Fruit fly (Drosophila melanogaster) whole organism, wandering third instar larva: ENCODE measurements around the gene CG1640.

Source experiments
- Abd-B ChIP-seq: fragments of >200 bp; optimal IDR thresholded peaks from 2 replicates; lab custom pipeline; 2017; ENCODE audit warnings: missing biosample characterization, missing genetic modification characterization
- CG9705 ChIP-seq: fragments of 200-800 bp; sonication (Bioruptor generic); optimal IDR thresholded peaks from 2 replicates; lab custom pipeline; 2018; ENCODE audit warnings: missing biosample characterization, mild to moderate bottlenecking, missing genetic modification characterization
- CrebA ChIP-seq: fragments of 200-800 bp; sonication (Bioruptor generic); optimal IDR thresholded peaks from 2 replicates; lab custom pipeline; 2016; ENCODE audit warnings: missing biosample characterization, mild to moderate bottlenecking, missing genetic modification characterization, borderline replicate concordance
- Dfd ChIP-seq: fragments of >200 bp; optimal IDR thresholded peaks from 2 replicates; lab custom pipeline; 2017; ENCODE audit warnings: missing biosample characterization, missing genetic modification characterization
- Dif ChIP-seq: fragments of 200-275, 200-300 bp; sonication (Bioruptor generic); optimal IDR thresholded peaks from 2 replicates; lab custom pipeline; 2018; ENCODE audit warnings: missing biosample characterization, missing genetic modification characterization; ENCODE audit not compliant: partially characterized antibody
- GATAd ChIP-seq: sonication (Bioruptor generic); optimal IDR thresholded peaks from 2 replicates; lab custom pipeline; 2016; ENCODE audit warnings: missing biosample characterization, missing genetic modification characterization
- HLH106 ChIP-seq: fragments of 200-800 bp; optimal IDR thresholded peaks from 3 replicates; lab custom pipeline; 2019; ENCODE audit warnings: missing biosample characterization, mild to moderate bottlenecking, missing genetic modification characterization, moderate library complexity
- Hnf4 ChIP-seq: fragments of 200-800 bp; sonication (Bioruptor generic); optimal IDR thresholded peaks from 2 replicates; lab custom pipeline; 2016; ENCODE audit warnings: missing biosample characterization, mild to moderate bottlenecking, missing genetic modification characterization
- Hr78 ChIP-seq: fragments of >200 bp; optimal IDR thresholded peaks from 2 replicates; lab custom pipeline; 2017; ENCODE audit warnings: missing biosample characterization, missing genetic modification characterization
- Hr83 ChIP-seq: fragments of 200-300 bp; sonication (Bioruptor generic); optimal IDR thresholded peaks from 2 replicates; lab custom pipeline; 2016; ENCODE audit warnings: missing biosample characterization, mild to moderate bottlenecking, missing genetic modification characterization, moderate library complexity; ENCODE audit not compliant: poor library complexity, severe bottlenecking
- Jra ChIP-seq: sonication (Bioruptor generic); optimal IDR thresholded peaks from 2 replicates; lab custom pipeline; 2016; ENCODE audit warnings: missing biosample characterization, missing genetic modification characterization
- Mio ChIP-seq: sonication (Bioruptor generic); optimal IDR thresholded peaks from 2 replicates; lab custom pipeline; 2016; ENCODE audit warnings: missing biosample characterization, missing genetic modification characterization
- Myc ChIP-seq: fragments of >200 bp; optimal IDR thresholded peaks from 2 replicates; lab custom pipeline; 2017
- N ChIP-seq: fragments of >200 bp; optimal IDR thresholded peaks from 2 replicates; lab custom pipeline; 2018; ENCODE audit warnings: missing biosample characterization, missing external identifiers, missing genetic modification characterization
- OdsH ChIP-seq: fragments of 200-800 bp; sonication (Bioruptor generic); optimal IDR thresholded peaks from 2 replicates; lab custom pipeline; 2016; ENCODE audit warnings: missing biosample characterization, mild to moderate bottlenecking, missing genetic modification characterization
- Rel ChIP-seq, 2 experiments: fragments of 200-800 bp; sonication (Bioruptor generic) in 1 of 2; optimal IDR thresholded peaks; 2 replicates in 1 of 2; 3 replicates in 1 of 2; lab custom pipeline; 2016 to 2019; ENCODE audit warnings: mild to moderate bottlenecking in 2 of 2, missing biosample characterization in 2 of 2, missing genetic modification characterization in 2 of 2, moderate library complexity in 1 of 2
- Sp1 ChIP-seq: fragments of 200-800 bp; sonication (Bioruptor generic); optimal IDR thresholded peaks from 3 replicates; lab custom pipeline; 2019; ENCODE audit warnings: missing biosample characterization, mild to moderate bottlenecking, missing genetic modification characterization, moderate library complexity
- Vsx2 ChIP-seq: fragments of 200-300, 225-300 bp; sonication (Bioruptor generic); optimal IDR thresholded peaks from 2 replicates; lab custom pipeline; 2018; ENCODE audit warnings: missing biosample characterization, missing genetic modification characterization; ENCODE audit not compliant: partially characterized antibody
- br ChIP-seq: fragments of 200-800 bp; sonication (Bioruptor generic); optimal IDR thresholded peaks from 2 replicates; lab custom pipeline; 2016; ENCODE audit warnings: missing biosample characterization, missing genetic modification characterization
- brk ChIP-seq: fragments of 200-800 bp; sonication (Bioruptor generic); optimal IDR thresholded peaks from 2 replicates; lab custom pipeline; 2016; ENCODE audit warnings: missing biosample characterization, mild to moderate bottlenecking, missing genetic modification characterization
- dl ChIP-seq, 2 experiments: fragments of 175-275, 200-275 bp in 1 of 2; fragments of 200-275 bp in 1 of 2; sonication (Bioruptor generic); optimal IDR thresholded peaks; lab custom pipeline; 2018; ENCODE audit warnings: mild to moderate bottlenecking in 2 of 2, missing biosample characterization in 2 of 2, missing genetic modification characterization in 2 of 2, moderate library complexity in 2 of 2; ENCODE audit not compliant: partially characterized antibody in 2 of 2, insufficient read depth in 1 of 2
- dmrt93B ChIP-seq: fragments of 200-800 bp; sonication (Bioruptor generic); optimal IDR thresholded peaks from 2 replicates; lab custom pipeline; 2018; ENCODE audit warnings: missing biosample characterization, mild to moderate bottlenecking, missing genetic modification characterization
- dsf ChIP-seq: sonication (Bioruptor generic); optimal IDR thresholded peaks from 2 replicates; lab custom pipeline; 2016; ENCODE audit warnings: missing biosample characterization, missing genetic modification characterization, borderline replicate concordance
- ey ChIP-seq: fragments of 200-800 bp; sonication (Bioruptor generic); optimal IDR thresholded peaks from 2 replicates; lab custom pipeline; 2016; ENCODE audit warnings: missing biosample characterization, missing genetic modification characterization
- foxo ChIP-seq, 2 experiments: fragments of 200-800 bp; sonication (Bioruptor generic); optimal IDR thresholded peaks; 2 replicates in 1 of 2; 3 replicates in 1 of 2; lab custom pipeline; 2016 to 2017; ENCODE audit warnings: missing biosample characterization in 2 of 2, missing genetic modification characterization in 2 of 2
- fru ChIP-seq: fragments of 200-800 bp; sonication (Bioruptor generic); optimal IDR thresholded peaks from 3 replicates; lab custom pipeline; 2016; ENCODE audit warnings: missing biosample characterization, mild to moderate bottlenecking, missing genetic modification characterization
- h ChIP-seq: fragments of 200-800 bp; sonication (Bioruptor generic); optimal IDR thresholded peaks from 3 replicates; lab custom pipeline; 2016; ENCODE audit warnings: missing biosample characterization, mild to moderate bottlenecking, missing genetic modification characterization
- jim ChIP-seq: fragments of 175-275, 200-325 bp; sonication (Bioruptor generic); optimal IDR thresholded peaks from 2 replicates; lab custom pipeline; 2016; ENCODE audit warnings: missing biosample characterization, mild to moderate bottlenecking, missing genetic modification characterization
- psq ChIP-seq: fragments of 200-800 bp; sonication (Bioruptor generic); optimal IDR thresholded peaks from 3 replicates; lab custom pipeline; 2017; ENCODE audit warnings: missing biosample characterization, mild to moderate bottlenecking, missing genetic modification characterization, moderate library complexity
- rgr ChIP-seq: fragments of 200-800 bp; sonication (Bioruptor generic); optimal IDR thresholded peaks from 3 replicates; lab custom pipeline; 2016; ENCODE audit warnings: missing biosample characterization, mild to moderate bottlenecking, missing genetic modification characterization
- sage ChIP-seq: fragments of 200-800 bp; sonication (Bioruptor generic); optimal IDR thresholded peaks from 2 replicates; lab custom pipeline; 2016; ENCODE audit warnings: missing biosample characterization, mild to moderate bottlenecking, missing genetic modification characterization
- sv ChIP-seq: fragments of 200-800 bp; sonication (Bioruptor generic); optimal IDR thresholded peaks from 3 replicates; lab custom pipeline; 2016; ENCODE audit warnings: missing biosample characterization, missing genetic modification characterization
- tai ChIP-seq: sonication (Bioruptor generic); optimal IDR thresholded peaks from 2 replicates; lab custom pipeline; 2016; ENCODE audit warnings: missing biosample characterization, missing genetic modification characterization
- usp ChIP-seq: fragments of >200 bp; optimal IDR thresholded peaks from 2 replicates; lab custom pipeline; 2017; ENCODE audit warnings: missing biosample characterization, missing genetic modification characterization
- woc ChIP-seq: sonication (Bioruptor generic); optimal IDR thresholded peaks from 2 replicates; lab custom pipeline; 2016; ENCODE audit warnings: missing biosample characterization, mild to moderate bottlenecking, missing genetic modification characterization

Gene CG1640

DNA sequence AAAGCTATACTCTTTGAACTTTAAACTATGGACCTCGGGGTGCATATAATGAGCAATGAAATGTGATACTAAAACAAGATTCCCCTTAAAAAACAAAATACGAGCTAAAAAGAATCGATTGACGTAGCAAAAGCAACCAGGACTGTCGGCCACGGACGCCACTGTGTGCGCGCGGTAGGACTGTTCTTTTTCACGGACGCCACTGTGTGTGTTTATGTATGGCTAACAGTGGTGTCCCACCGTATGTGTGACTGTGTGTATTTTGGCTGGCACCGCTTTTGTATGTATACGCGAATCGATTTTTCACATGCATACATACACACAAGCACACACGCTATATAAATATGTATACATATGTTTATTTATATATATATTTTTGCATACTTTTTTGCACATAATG is 13.4 kb downstream of the CG1640 start (continued):
- TF ChIP-seq Rel (GFP tag; optimal IDR thresholded peaks at IDR 0.05; lab: Kevin White, UChicago) (no peak), Rel (tag; optimal IDR thresholded peaks at IDR 0.05; lab: Kevin White, UChicago) (peak; percentile 44), Hr83 (GFP tag; lab: Kevin White, UChicago) (peak; percentile 86), usp (GFP tag; lab: Kevin White, UChicago) (no peak), N (no peak), Sp1 (GFP tag; lab: Kevin White, UChicago) (peak; percentile 5), Hr78 (no peak), h (GFP tag; lab: Kevin White, UChicago) (peak; percentile 63), Dif (GFP tag; lab: Kevin White, UChicago) (no peak), Hnf4 (GFP tag; lab: Kevin White, UChicago) (peak; percentile 87), CrebA (GFP tag; lab: Kevin White, UChicago) (no peak)

dm6 chrX:13384177-13384576 is 13.8 kb downstream of the CG1640 start:
- TF ChIP-seq GATAd (GFP tag; lab: Kevin White, UChicago) (no peak), Dfd (GFP tag; lab: Kevin White, UChicago) (peak; percentile 90)
- TF ChIP-seq, all 38 proteins: peak for 1

- TF ChIP-seq brk (GFP tag; lab: Kevin White, UChicago) = peak; percentile 60
- TF ChIP-seq rgr (GFP tag; lab: Kevin White, UChicago) = peak; percentile 62
- peak; percentile 45 for TF ChIP-seq psq (GFP tag; lab: Kevin White, UChicago)
- peak; percentile 7 for TF ChIP-seq br (GFP tag; lab: Kevin White, UChicago)
- peak; percentile 69 for TF ChIP-seq Jra
- peak; percentile 68 for TF ChIP-seq Hnf4 (GFP tag; lab: Kevin White, UChicago)
- TF ChIP-seq CrebA (GFP tag; lab: Kevin White, UChicago) = no peak
- no peak for TF ChIP-seq Dif (GFP tag; lab: Kevin White, UChicago)
- TF ChIP-seq fru (GFP tag; lab: Kevin White, UChicago) = peak; percentile 38
- no peak for TF ChIP-seq usp (GFP tag; lab: Kevin White, UChicago)
- peak; percentile 47 for TF ChIP-seq tai (GFP tag; lab: Kevin White, UChicago)
- TF ChIP-seq woc (GFP tag; lab: Kevin White, UChicago) = peak; percentile 39
- no peak for TF ChIP-seq Vsx2 (GFP tag; lab: Kevin White, UChicago)
- no peak for TF ChIP-seq Dfd (GFP tag; lab: Kevin White, UChicago)
- peak; percentile 49 for TF ChIP-seq dmrt93B (GFP tag; lab: Kevin White, UChicago)
- peak in 1 of 2 experiments; percentile 67 for TF ChIP-seq foxo (GFP tag; optimal IDR thresholded peaks at IDR 0.05; lab: Kevin White, UChicago)
- peak; percentile 35 for TF ChIP-seq OdsH (GFP tag; lab: Kevin White, UChicago)
- peak; percentile 59 for TF ChIP-seq HLH106 (tag; lab: Kevin White, UChicago)
- peak; percentile 45 for TF ChIP-seq Hr83 (GFP tag; lab: Kevin White, UChicago)
- no peak for TF ChIP-seq GATAd (GFP tag; lab: Kevin White, UChicago)
- TF ChIP-seq h (GFP tag; lab: Kevin White, UChicago) = peak; percentile 63
- TF ChIP-seq Abd-B = no peak
- peak; percentile 26 for TF ChIP-seq Myc
- peak; percentile 57 for TF ChIP-seq sage (GFP tag; lab: Kevin White, UChicago)
- TF ChIP-seq ey (GFP tag; lab: Kevin White, UChicago) = peak; percentile 15
- TF ChIP-seq Sp1 (GFP tag; lab: Kevin White, UChicago) = peak; percentile 57
- peak; percentile 55 for TF ChIP-seq CG9705 (GFP tag; lab: Kevin White, UChicago)
- peak; percentile 42 for TF ChIP-seq sv (GFP tag; lab: Kevin White, UChicago)
- no peak for TF ChIP-seq Rel (GFP tag; optimal IDR thresholded peaks at IDR 0.05; lab: Kevin White, UChicago)
- TF ChIP-seq Rel (tag; optimal IDR thresholded peaks at IDR 0.05; lab: Kevin White, UChicago) = peak; percentile 39
Observed at dm6 chrX:13384583-13385342, 14.4 kb downstream of the CG1640 start, which contains the start of the genes Rbp1-like and Tim9a. Rbp1-like (minus strand) TSS chrX:13384877. Tim9a (plus strand) TSS chrX:13385210.

dm6 chrX:13386776-13387175 is 16.4 kb downstream of the CG1640 start:
- TF ChIP-seq ey (GFP tag; lab: Kevin White, UChicago) (no peak), HLH106 (tag; lab: Kevin White, UChicago) (no peak), Dfd (GFP tag; lab: Kevin White, UChicago) (no peak), Mio (GFP tag; lab: Kevin White, UChicago) (no peak), tai (GFP tag; lab: Kevin White, UChicago) (no peak), dsf (GFP tag; lab: Kevin White, UChicago) (no peak), CG9705 (GFP tag; lab: Kevin White, UChicago) (no peak), jim (GFP tag; lab: Kevin White, UChicago) (no peak), dl (GFP tag; optimal IDR thresholded peaks at IDR 0.05; lab: Kevin White, UChicago; ENCODE audit: insufficient read depth in 1 of 2, partially characterized antibody in 2 of 2) (no peak), usp (GFP tag; lab: Kevin White, UChicago) (no peak), foxo (GFP tag; optimal IDR thresholded peaks at IDR 0.05; lab: Kevin White, UChicago) (no peak), Hr78 (no peak), Hr83 (GFP tag; lab: Kevin White, UChicago) (no peak), Jra (no peak), psq (GFP tag; lab: Kevin White, UChicago) (no peak), Hnf4 (GFP tag; lab: Kevin White, UChicago) (no peak), br (GFP tag; lab: Kevin White, UChicago) (no peak)
